Worm (Caenorhabditis elegans) whole organism, L4 larva: Measurements from ENCODE around the gene nas-21.

Source experiments
- F37D6.2 ChIP-seq: sonication (generic microtip); optimal IDR thresholded peaks from 2 replicates; lab custom pipeline; 2016; ENCODE audit warnings: mild to moderate bottlenecking, missing genetic modification characterization, missing compliant biosample characterization
- F49E8.2 ChIP-seq: sonication (generic microtip); optimal IDR thresholded peaks from 2 replicates; lab custom pipeline; 2016; ENCODE audit warnings: missing compliant biosample characterization, mild to moderate bottlenecking, missing genetic modification characterization, borderline replicate concordance
- R02D3.7 ChIP-seq: fragments of 150-350 bp; sonication (generic microtip); optimal IDR thresholded peaks from 3 replicates; lab custom pipeline; 2014; ENCODE audit warnings: missing biosample characterization, missing genetic modification characterization
- ZK546.5 ChIP-seq, 2 experiments: sonication (generic microtip); optimal IDR thresholded peaks; 2 replicates each; lab custom pipeline; 2017; ENCODE audit warnings: missing biosample characterization in 2 of 2, missing genetic modification characterization in 2 of 2
- hif-1 ChIP-seq, 2 experiments: sonication (generic microtip); optimal IDR thresholded peaks; 2 replicates each; lab custom pipeline; 2016 to 2017; ENCODE audit warnings: missing compliant biosample characterization in 2 of 2, missing genetic modification characterization in 2 of 2, missing genetic modification reagents in 2 of 2, missing genotype in 2 of 2, mild to moderate bottlenecking in 1 of 2
- hmg-1.1 ChIP-seq: fragments of 200-800 bp; sonication (Bioruptor generic); IDR thresholded peaks from 2 replicates; pipeline ENCODE4 v1.3.6; 2022; ENCODE audit warnings: missing genetic modification reagents, missing genetic modification characterization, missing compliant biosample characterization
- lsy-2 ChIP-seq, 2 experiments: fragments of 150-350 bp in 1 of 2; sonication (generic microtip) in 1 of 2; optimal IDR thresholded peaks; 2 replicates each; lab custom pipeline; 2014 to 2017; ENCODE audit warnings: missing biosample characterization in 2 of 2, missing genetic modification characterization in 2 of 2
- mxl-2 ChIP-seq: fragments of 200-800 bp; sonication (Bioruptor generic); conservative IDR thresholded peaks from 2 replicates; pipeline ENCODE4 v1.3.6; 2022; ENCODE audit warnings: missing genetic modification reagents, missing genetic modification characterization, missing compliant biosample characterization
- mxl-3 ChIP-seq: fragments of 200-800 bp; sonication (Bioruptor generic); optimal IDR thresholded peaks from 2 replicates; lab custom pipeline; 2018; ENCODE audit warnings: mild to moderate bottlenecking, missing genetic modification characterization, missing compliant biosample characterization
- nhr-48 ChIP-seq: sonication (generic microtip); optimal IDR thresholded peaks from 2 replicates; lab custom pipeline; 2016; ENCODE audit warnings: mild to moderate bottlenecking, missing genetic modification characterization, missing compliant biosample characterization
- nhr-76 ChIP-seq: fragments of 150-350 bp; optimal IDR thresholded peaks from 2 replicates; lab custom pipeline; 2014; ENCODE audit warnings: missing biosample characterization, missing genetic modification characterization
- pha-4 ChIP-seq, 2 experiments: fragments of 150-350 bp in 1 of 2; fragments of 200-800 bp in 1 of 2; sonication (Bioruptor generic) in 1 of 2; IDR thresholded peaks in 1 of 2; optimal IDR thresholded peaks in 1 of 2; 2 replicates each; pipeline versions ENCODE4 v1.3.6 to Lab custom; 2014 to 2022; ENCODE audit warnings: missing genetic modification characterization in 2 of 2, missing genetic modification reagents in 2 of 2, missing biosample characterization in 1 of 2, missing compliant biosample characterization in 1 of 2
- snpc-4 ChIP-seq: fragments of 150-350 bp; optimal IDR thresholded peaks from 2 replicates; lab custom pipeline; 2014; ENCODE audit warnings: missing biosample characterization, missing genetic modification characterization
- zip-2 ChIP-seq: fragments of 150-350 bp; optimal IDR thresholded peaks from 2 replicates; lab custom pipeline; 2014; ENCODE audit warnings: missing biosample characterization, missing genetic modification characterization

DNA sequence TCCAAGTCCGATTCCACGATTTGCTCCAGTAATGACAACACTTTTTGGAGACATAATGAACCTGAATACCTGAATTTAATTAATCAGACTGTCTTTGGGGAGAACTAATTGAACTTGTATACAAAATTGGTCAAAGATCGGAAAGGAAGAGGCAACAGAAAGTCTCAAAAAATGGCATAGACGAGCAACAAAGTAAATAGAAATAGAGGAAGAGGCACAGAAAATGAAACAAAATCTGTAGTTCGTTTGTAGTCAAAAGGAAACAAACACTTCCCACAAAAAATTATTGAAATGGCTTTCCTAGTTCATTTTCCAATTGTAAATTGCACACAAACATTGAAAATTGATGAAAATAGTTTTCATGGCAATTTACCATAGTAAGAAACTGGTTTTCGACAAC lies 42.3 kb downstream of the nas-21 start, which contains the start of gene C55A6.6:
- TF ChIP-seq ZK546.5 (tag; optimal IDR thresholded peaks at IDR 0.05; lab: Kevin White, UChicago) (no peak), hmg-1.1 (GFP tag; lab: Robert Waterston, UW) (no peak), pha-4 (GFP tag; IDR thresholded peaks at IDR 0.05; lab: Robert Waterston, UW) (no peak), pha-4 (tag; optimal IDR thresholded peaks at IDR 0.05; lab: Kevin White, UChicago) (no peak), lsy-2 (tag; optimal IDR thresholded peaks at IDR 0.05; lab: Kevin White, UChicago) (no peak), mxl-2 (GFP tag; lab: Robert Waterston, UW) (no peak), hif-1 (tag; optimal IDR thresholded peaks at IDR 0.05; lab: Kevin White, UChicago) (no peak), F49E8.2 (no peak), mxl-3 (GFP tag; lab: Kevin White, UChicago) (no peak), R02D3.7 (no peak), snpc-4 (tag; lab: Kevin White, UChicago) (no peak), nhr-76 (tag; lab: Kevin White, UChicago) (no peak), zip-2 (tag; lab: Kevin White, UChicago) (no peak), F37D6.2 (tag; lab: Kevin White, UChicago) (no peak), nhr-48 (no peak)
